Fruit fly (Drosophila melanogaster) whole organism, wandering third instar larva: ENCODE measurements around the gene twin.

Source experiments
- Abd-B ChIP-seq: fragments of >200 bp; optimal IDR thresholded peaks from 2 replicates; lab custom pipeline; 2017; ENCODE audit warnings: missing biosample characterization, missing genetic modification characterization
- Dfd ChIP-seq: fragments of >200 bp; optimal IDR thresholded peaks from 2 replicates; lab custom pipeline; 2017; ENCODE audit warnings: missing biosample characterization, missing genetic modification characterization
- Jra ChIP-seq: sonication (Bioruptor generic); optimal IDR thresholded peaks from 2 replicates; lab custom pipeline; 2016; ENCODE audit warnings: missing biosample characterization, missing genetic modification characterization
- pan ChIP-seq: fragments of >200 bp; optimal IDR thresholded peaks from 2 replicates; lab custom pipeline; 2017

dm6 chr3R:24262923-24263322 lies 41.2 kb upstream of the twin start:
- TF ChIP-seq Dfd (GFP tag; lab: Kevin White, UChicago) (no peak), Abd-B (GFP tag; lab: Kevin White, UChicago) (no peak), Jra (GFP tag; lab: Kevin White, UChicago) (no peak), pan (no peak)
